Worm (Caenorhabditis elegans): ENCODE data around the gene C40H1.7.

DNA sequence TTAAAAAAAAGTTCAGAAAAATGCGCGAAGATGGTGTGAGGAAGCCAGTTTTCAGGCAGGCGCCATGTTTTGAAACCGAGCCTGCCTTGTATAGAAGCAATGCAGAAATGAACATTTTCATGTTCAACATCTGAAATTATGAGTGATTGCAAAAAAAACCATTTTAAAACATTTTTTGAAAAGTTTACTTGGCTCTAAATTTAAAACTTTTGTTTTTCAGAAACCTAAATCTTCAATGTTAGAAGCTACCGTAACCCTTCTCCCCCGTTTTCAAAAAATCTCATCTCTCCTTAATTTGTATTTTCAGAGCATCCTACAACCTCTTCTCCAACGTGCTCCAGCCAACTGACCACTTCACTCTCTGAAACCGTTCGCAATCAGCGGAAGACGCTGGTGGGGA, 43.3 kb upstream of the C40H1.7 start, which contains the start of gene fozi-1:
- TF ChIP-seq odd-2 (tag; optimal IDR thresholded peaks at IDR 0.05) (no peak), pqm-1 (tag; optimal IDR thresholded peaks at IDR 0.05) (no peak)

All from whole organism, late embryonic.